Fruit fly (Drosophila melanogaster): Measurements from ENCODE around the gene Apc.

Gene Apc

dm6 chr3R:28844611-28845376 is at the start of gene Apc, which contains the start of gene spg:
Gene Apc, minus strand, starts transcription at chr3R:28844748.
Gene spg, plus strand, starts transcription at chr3R:28845270.
- TF ChIP-seq CTCF (optimal IDR thresholded peaks at IDR 0.05) (peak; percentile 59 to 63), CG8478 (optimal IDR thresholded peaks at IDR 0.05) (no peak)

dm6 chr3R:28891513-28892097 is 47.1 kb upstream of the Apc start:
- TF ChIP-seq CG8478 (optimal IDR thresholded peaks at IDR 0.05): no peak
- TF ChIP-seq CTCF (optimal IDR thresholded peaks at IDR 0.05): no peak

- TF ChIP-seq CG8478 (optimal IDR thresholded peaks at IDR 0.05) (no peak), CTCF (optimal IDR thresholded peaks at IDR 0.05) (no peak)
Measured at dm6 chr3R:28889427-28889736, 44.8 kb upstream of the Apc start.

dm6 chr3R:28888561-28889426 is 44.2 kb upstream of the Apc start:
- no peak for TF ChIP-seq CG8478 (optimal IDR thresholded peaks at IDR 0.05)
- TF ChIP-seq CTCF (optimal IDR thresholded peaks at IDR 0.05): no peak

DNA sequence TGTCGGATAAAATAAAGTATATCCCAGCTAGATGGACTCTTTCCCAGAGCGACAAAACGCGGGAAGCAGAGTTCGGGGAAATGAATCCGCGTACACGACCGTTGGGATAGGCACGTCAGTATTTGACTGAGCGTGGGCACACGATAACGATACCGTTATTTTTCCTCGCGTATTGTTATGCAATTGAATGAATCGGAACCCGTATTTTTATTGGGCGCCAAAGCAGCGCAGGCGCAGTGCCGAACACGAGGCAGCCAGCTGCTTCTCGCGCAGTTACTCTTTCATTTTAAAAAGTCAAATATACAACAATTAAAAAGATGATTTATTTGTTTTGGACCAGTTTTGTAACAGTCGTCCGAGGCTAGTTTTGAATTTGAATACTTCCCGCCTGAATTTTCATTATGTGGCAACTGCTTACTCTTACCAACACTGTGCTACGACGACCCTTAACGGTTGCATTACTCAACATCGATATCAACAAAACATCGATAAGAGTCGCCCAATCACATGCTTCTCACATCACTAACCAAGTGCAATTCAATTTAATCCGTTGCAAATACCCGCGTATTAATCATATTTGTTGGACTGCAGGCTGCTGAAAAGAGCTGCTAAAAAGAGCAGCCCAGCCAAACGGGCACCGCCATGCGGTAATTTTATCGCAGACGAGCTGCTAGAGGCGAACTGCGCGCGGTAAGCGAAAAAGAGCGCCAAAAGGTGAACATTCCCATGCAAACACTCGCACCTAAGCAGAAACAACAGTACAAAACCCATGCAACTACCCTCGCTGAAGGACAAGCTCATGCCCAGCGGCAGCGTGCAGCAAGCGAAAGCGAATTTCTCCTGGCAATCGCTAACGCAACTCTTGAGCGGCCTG is 43.2 kb upstream of the Apc start, which contains the start of the genes CG33203 and Doa:
CG33203 (minus strand) TSS at position 151 of the 874 bp plus-strand sequence.
Doa (plus strand) TSS at position 515 of the 874 bp plus-strand sequence.
- TF ChIP-seq CG8478 (optimal IDR thresholded peaks at IDR 0.05): no peak
- TF ChIP-seq CTCF (optimal IDR thresholded peaks at IDR 0.05): peak; percentile 38 to 43

dm6 chr3R:28886813-28887212 is 42.3 kb upstream of the Apc start:
- TF ChIP-seq CTCF (optimal IDR thresholded peaks at IDR 0.05) (no peak), CG8478 (optimal IDR thresholded peaks at IDR 0.05) (no peak)

- no peak for TF ChIP-seq CTCF (optimal IDR thresholded peaks at IDR 0.05)
- no peak for TF ChIP-seq CG8478 (optimal IDR thresholded peaks at IDR 0.05)
Measured at dm6 chr3R:28883434-28883833, 38.9 kb upstream of the Apc start, which contains the start of gene Nepl21. Gene Nepl21, plus strand, starts transcription at chr3R:28883693.

DNA sequence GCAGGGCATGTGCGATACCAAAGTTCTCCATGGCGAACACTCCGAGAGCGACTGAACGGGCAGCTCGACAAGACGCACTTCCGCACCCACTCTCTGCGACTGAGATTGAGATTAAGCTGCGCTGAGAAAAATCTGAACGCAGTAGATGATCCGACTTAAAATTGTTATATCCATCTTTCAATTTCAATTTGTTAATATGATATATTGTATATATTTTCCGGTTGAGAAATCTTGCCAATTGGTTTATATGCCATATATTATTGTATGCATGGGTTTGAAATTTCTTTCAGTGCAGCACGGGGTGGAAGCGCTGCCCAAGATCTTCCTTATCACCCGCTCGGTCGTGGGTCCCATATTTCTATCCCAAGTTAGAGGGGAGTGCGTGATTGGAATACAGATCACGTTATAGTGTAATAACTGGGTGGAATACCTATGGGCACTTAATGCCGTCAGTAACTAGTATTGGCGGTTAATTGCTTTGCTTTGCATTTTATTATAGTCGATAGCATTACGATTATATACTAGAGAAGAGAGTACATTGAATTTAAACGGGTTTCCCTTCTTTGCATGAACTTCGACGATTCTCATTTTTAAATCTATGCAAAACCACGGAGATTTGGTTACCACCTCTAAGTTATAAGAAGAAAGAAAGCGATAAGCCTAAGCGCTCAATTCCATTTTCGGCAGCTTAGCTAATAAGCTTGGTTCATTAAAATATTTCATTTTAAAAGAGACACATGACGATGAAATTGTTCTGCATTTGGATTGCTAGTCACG is 35.7 kb upstream of the Apc start, which contains the start of the genes Nepl19 and Nepl20:
Nepl19 (minus strand) TSS at position 57 of the 777 bp plus-strand sequence.
Nepl20 (plus strand) TSS at position 727 of the 777 bp plus-strand sequence.
- TF ChIP-seq CTCF (optimal IDR thresholded peaks at IDR 0.05): no peak
- no peak for TF ChIP-seq CG8478 (optimal IDR thresholded peaks at IDR 0.05)

DNA sequence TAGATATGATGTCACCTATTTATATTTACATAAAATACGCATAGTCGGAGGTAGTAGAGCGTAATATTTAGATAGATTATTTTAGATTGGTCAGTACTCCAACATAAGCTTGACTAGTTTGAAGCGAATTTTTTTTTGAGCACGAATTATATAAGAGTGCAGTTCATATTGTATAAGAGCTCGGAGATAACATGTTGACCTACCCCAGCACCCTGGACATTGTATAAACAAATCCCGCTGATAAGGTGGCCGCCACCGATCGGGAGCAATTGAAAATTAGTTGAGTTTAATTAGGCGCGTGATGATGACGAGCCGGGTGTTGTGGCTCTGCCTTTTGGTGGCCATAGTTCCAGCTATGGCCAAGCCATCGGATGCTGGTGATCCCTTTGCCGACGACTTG is 30.8 kb upstream of the Apc start, which contains the start of gene Nepl18:
Nepl18 (plus strand) TSS at position 277 of the 400 bp plus-strand sequence.
- TF ChIP-seq CG8478 (optimal IDR thresholded peaks at IDR 0.05) (no peak), CTCF (optimal IDR thresholded peaks at IDR 0.05) (no peak)

dm6 chr3R:28872605-28873004 is 28.1 kb upstream of the Apc start, which contains the start of gene Nepl17:
Gene Nepl17, plus strand, starts transcription at chr3R:28872905.
- TF ChIP-seq CTCF (optimal IDR thresholded peaks at IDR 0.05): no peak
- TF ChIP-seq CG8478 (optimal IDR thresholded peaks at IDR 0.05): no peak

DNA sequence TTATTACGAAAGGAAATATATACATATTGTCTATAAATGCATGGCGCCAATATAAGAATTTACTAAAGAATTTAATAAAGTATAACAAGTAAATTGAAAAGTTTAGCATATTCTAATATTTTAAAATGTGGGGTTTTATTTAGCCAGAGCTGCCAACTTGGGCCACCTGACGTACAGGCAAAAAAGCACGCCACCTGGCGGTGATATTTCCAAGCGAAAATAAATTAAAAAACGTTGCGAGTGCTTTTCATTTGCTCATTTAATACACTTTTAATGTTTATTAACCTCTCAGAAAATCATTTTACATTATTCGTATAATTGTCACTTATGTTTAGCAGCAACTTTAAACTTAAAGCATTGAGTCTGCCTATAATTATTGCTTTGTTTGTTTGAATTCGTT is 25.8 kb upstream of the Apc start:
- TF ChIP-seq CTCF (optimal IDR thresholded peaks at IDR 0.05) (peak; percentile 66 to 86), CG8478 (optimal IDR thresholded peaks at IDR 0.05) (no peak)

dm6 chr3R:28861309-28862157 is 17.0 kb upstream of the Apc start:
- TF ChIP-seq CG8478 (optimal IDR thresholded peaks at IDR 0.05) (no peak), CTCF (optimal IDR thresholded peaks at IDR 0.05) (no peak)
